Worm (Caenorhabditis elegans) whole organism, L2 larva: ENCODE measurements around the gene dod-24.

Source experiments
- F13H6.1 ChIP-seq: sonication (generic microtip); optimal IDR thresholded peaks from 2 replicates; lab custom pipeline; 2016; ENCODE audit warnings: missing genetic modification characterization, missing compliant biosample characterization
- R02D3.7 ChIP-seq: fragments of 150-350 bp; optimal IDR thresholded peaks from 2 replicates; lab custom pipeline; 2014; ENCODE audit warnings: missing biosample characterization, missing genetic modification characterization
- Y55F3AM.14 ChIP-seq: fragments of 200-800 bp; sonication (Bioruptor generic); optimal IDR thresholded peaks from 2 replicates; lab custom pipeline; 2018; ENCODE audit warnings: mild to moderate bottlenecking, missing genetic modification characterization, missing compliant biosample characterization
- alr-1 ChIP-seq: fragments of 150-350 bp; optimal IDR thresholded peaks from 2 replicates; lab custom pipeline; 2014; ENCODE audit warnings: missing biosample characterization, missing genetic modification characterization
- ama-1 ChIP-seq: fragments of 150-350 bp; optimal IDR thresholded peaks from 2 replicates; lab custom pipeline; 2018; ENCODE audit warnings: inconsistent platforms
- blmp-1 ChIP-seq: sonication (generic microtip); optimal IDR thresholded peaks from 2 replicates; lab custom pipeline; 2017; ENCODE audit warnings: missing genetic modification characterization, mild to moderate bottlenecking, missing compliant biosample characterization, antibody characterized with exemption, moderate library complexity; ENCODE audit not compliant: insufficient read depth
- ceh-82 ChIP-seq: fragments of 150-350 bp; optimal IDR thresholded peaks from 2 replicates; lab custom pipeline; 2014; ENCODE audit warnings: missing biosample characterization, missing genetic modification characterization
- elt-1 ChIP-seq: fragments of 150-350 bp; optimal IDR thresholded peaks from 2 replicates; lab custom pipeline; 2014; ENCODE audit warnings: missing biosample characterization, missing genetic modification characterization
- fos-1 ChIP-seq: fragments of 150-350 bp; optimal IDR thresholded peaks from 2 replicates; lab custom pipeline; 2014; ENCODE audit warnings: missing biosample characterization, missing genetic modification characterization
- gmeb-1 ChIP-seq: fragments of 150-350 bp; optimal IDR thresholded peaks from 2 replicates; lab custom pipeline; 2014; ENCODE audit warnings: missing biosample characterization, missing genetic modification characterization
- lin-13 ChIP-seq: fragments of 150-350 bp; optimal IDR thresholded peaks from 2 replicates; lab custom pipeline; 2014; ENCODE audit warnings: missing biosample characterization, missing genetic modification reagents, missing genetic modification characterization
- lin-39 ChIP-seq: fragments of 150-350 bp; optimal IDR thresholded peaks from 2 replicates; lab custom pipeline; 2014; ENCODE audit warnings: missing biosample characterization, missing genetic modification reagents, missing genetic modification characterization
- lsy-2 ChIP-seq, 2 experiments: fragments of 150-350 bp in 1 of 2; sonication (generic microtip) in 1 of 2; optimal IDR thresholded peaks; 2 replicates each; lab custom pipeline; 2014 to 2017; ENCODE audit warnings: missing biosample characterization in 2 of 2, missing genetic modification characterization in 2 of 2
- nhr-10 ChIP-seq: sonication (generic microtip); optimal IDR thresholded peaks from 2 replicates; lab custom pipeline; 2017; ENCODE audit warnings: missing biosample characterization, missing genetic modification characterization
- nhr-129 ChIP-seq: fragments of 150-350 bp; optimal IDR thresholded peaks from 2 replicates; lab custom pipeline; 2014; ENCODE audit warnings: missing biosample characterization, missing genetic modification characterization
- nhr-21 ChIP-seq: fragments of 150-350 bp; optimal IDR thresholded peaks from 2 replicates; lab custom pipeline; 2014; ENCODE audit warnings: missing biosample characterization, missing genetic modification characterization
- nhr-23 ChIP-seq: fragments of 150-350 bp; optimal IDR thresholded peaks from 2 replicates; lab custom pipeline; 2014; ENCODE audit warnings: missing biosample characterization, missing genetic modification reagents, missing genetic modification characterization
- nhr-6 ChIP-seq: fragments of 150-350 bp; optimal IDR thresholded peaks from 2 replicates; lab custom pipeline; 2014; ENCODE audit warnings: missing biosample characterization, missing genetic modification characterization
- sem-4 ChIP-seq: fragments of 150-350 bp; optimal IDR thresholded peaks from 2 replicates; lab custom pipeline; 2014; ENCODE audit warnings: missing biosample characterization, missing genetic modification reagents, missing genetic modification characterization
- skn-1 ChIP-seq: sonication (generic microtip); optimal IDR thresholded peaks from 2 replicates; lab custom pipeline; 2017; ENCODE audit warnings: missing biosample characterization, missing genetic modification characterization
- sma-9 ChIP-seq, 2 experiments: fragments of 150-350 bp in 1 of 2; sonication (generic microtip) in 1 of 2; optimal IDR thresholded peaks; 2 replicates each; lab custom pipeline; 2014 to 2016; ENCODE audit warnings: missing genetic modification characterization in 2 of 2, mild to moderate bottlenecking in 1 of 2, missing biosample characterization in 1 of 2, missing compliant biosample characterization in 1 of 2, missing genetic modification reagents in 1 of 2, moderate library complexity in 1 of 2
- snpc-4 ChIP-seq: fragments of 150-350 bp; optimal IDR thresholded peaks from 2 replicates; lab custom pipeline; 2014; ENCODE audit warnings: missing biosample characterization, missing genetic modification characterization
- unc-39 ChIP-seq: fragments of 150-350 bp; optimal IDR thresholded peaks from 2 replicates; lab custom pipeline; 2014; ENCODE audit warnings: missing biosample characterization, missing genetic modification characterization
- unc-55 ChIP-seq: fragments of 150-350 bp; sonication (generic microtip); optimal IDR thresholded peaks from 3 replicates; lab custom pipeline; 2014; ENCODE audit warnings: missing biosample characterization, missing genetic modification reagents, missing genetic modification characterization
- unc-62 ChIP-seq: fragments of 150-350 bp; optimal IDR thresholded peaks from 2 replicates; lab custom pipeline; 2014; ENCODE audit warnings: missing biosample characterization, missing genetic modification reagents, missing genetic modification characterization
- zag-1 ChIP-seq: fragments of 150-350 bp; optimal IDR thresholded peaks from 2 replicates; lab custom pipeline; 2014; ENCODE audit warnings: missing biosample characterization, missing genetic modification characterization
- ztf-4 ChIP-seq: fragments of 150-350 bp; optimal IDR thresholded peaks from 2 replicates; lab custom pipeline; 2014; ENCODE audit warnings: missing biosample characterization, missing genetic modification characterization

dod-24 gene

DNA sequence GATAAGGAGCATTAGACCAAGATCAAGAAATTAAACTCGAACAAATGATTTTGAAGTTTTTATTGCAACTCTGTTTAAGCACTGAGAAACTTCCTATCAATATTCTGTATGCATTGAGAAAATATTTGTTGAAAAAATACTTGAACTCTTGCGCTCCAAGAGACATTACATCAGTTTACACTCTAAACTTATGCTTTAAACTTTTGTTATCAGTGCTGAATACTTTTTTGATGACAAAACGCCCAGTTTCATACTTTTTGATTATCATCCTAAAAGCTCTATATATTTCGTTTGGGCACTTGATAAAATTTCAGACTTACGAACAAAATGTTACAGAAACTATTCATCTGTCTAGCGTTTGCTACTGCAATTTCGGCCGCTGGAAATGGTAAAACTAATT, 34.8 kb upstream of the dod-24 start, which contains the start of gene dod-17:
TSS of gene dod-17 (plus strand) at position 323 of the 400 bp plus-strand sequence.
- TF ChIP-seq fos-1 (tag; lab: Kevin White, UChicago) (peak; percentile 56), nhr-23 (tag; lab: Kevin White, UChicago) (no peak), snpc-4 (tag; lab: Kevin White, UChicago) (no peak), F13H6.1 (tag; lab: Kevin White, UChicago) (no peak)

- TF ChIP-seq sma-9 (GFP tag; optimal IDR thresholded peaks at IDR 0.05; lab: Kevin White, UChicago) = peak; percentile 10
- TF ChIP-seq sma-9 (tag; optimal IDR thresholded peaks at IDR 0.05; lab: Kevin White, UChicago) = no peak
- TF ChIP-seq elt-1 (tag; lab: Kevin White, UChicago) = no peak
- no peak for TF ChIP-seq F13H6.1 (tag; lab: Kevin White, UChicago)
- no peak for TF ChIP-seq unc-62 (GFP tag; lab: Kevin White, UChicago)
- TF ChIP-seq lin-39 (tag; lab: Kevin White, UChicago) = no peak
- peak; percentile 43 for TF ChIP-seq fos-1 (tag; lab: Kevin White, UChicago)
- TF ChIP-seq, all 48 proteins: peak for 2
These were observed 32.2 kb upstream of the dod-24 start, which contains the start of gene F55G11.4 for ce11 chrIV:12973336-12973735. TSS of gene F55G11.4 (plus strand) at chrIV:12973624.

- TF ChIP-seq F13H6.1 (tag; lab: Kevin White, UChicago) = no peak
- no peak for TF ChIP-seq R02D3.7
- TF ChIP-seq unc-39 (tag; lab: Kevin White, UChicago) = no peak
- TF ChIP-seq ama-1 = no peak
- no peak for TF ChIP-seq sem-4
- no peak for TF ChIP-seq ceh-82
- TF ChIP-seq lin-13 (GFP tag; lab: Kevin White, UChicago) = no peak
- TF ChIP-seq elt-1 (tag; lab: Kevin White, UChicago) = no peak
- no peak for TF ChIP-seq unc-55 (GFP tag; lab: Kevin White, UChicago)
- no peak for TF ChIP-seq sma-9 (GFP tag; optimal IDR thresholded peaks at IDR 0.05; lab: Kevin White, UChicago)
- TF ChIP-seq sma-9 (tag; optimal IDR thresholded peaks at IDR 0.05; lab: Kevin White, UChicago) = no peak
- TF ChIP-seq blmp-1 = no peak
- no peak for TF ChIP-seq nhr-6
- no peak for TF ChIP-seq fos-1 (tag; lab: Kevin White, UChicago)
- no peak for TF ChIP-seq nhr-129 (tag; lab: Kevin White, UChicago)
- no peak for TF ChIP-seq alr-1 (tag; lab: Kevin White, UChicago)
- no peak for TF ChIP-seq skn-1 (tag; lab: Kevin White, UChicago)
- TF ChIP-seq nhr-21 (tag; lab: Kevin White, UChicago) = no peak
- TF ChIP-seq nhr-10 = no peak
- no peak for TF ChIP-seq lsy-2 (tag; optimal IDR thresholded peaks at IDR 0.05; lab: Kevin White, UChicago)
- TF ChIP-seq, all 48 proteins: peak for 0
These were observed 31.6 kb upstream of the dod-24 start for ce11 chrIV:12972780-12973179.

DNA sequence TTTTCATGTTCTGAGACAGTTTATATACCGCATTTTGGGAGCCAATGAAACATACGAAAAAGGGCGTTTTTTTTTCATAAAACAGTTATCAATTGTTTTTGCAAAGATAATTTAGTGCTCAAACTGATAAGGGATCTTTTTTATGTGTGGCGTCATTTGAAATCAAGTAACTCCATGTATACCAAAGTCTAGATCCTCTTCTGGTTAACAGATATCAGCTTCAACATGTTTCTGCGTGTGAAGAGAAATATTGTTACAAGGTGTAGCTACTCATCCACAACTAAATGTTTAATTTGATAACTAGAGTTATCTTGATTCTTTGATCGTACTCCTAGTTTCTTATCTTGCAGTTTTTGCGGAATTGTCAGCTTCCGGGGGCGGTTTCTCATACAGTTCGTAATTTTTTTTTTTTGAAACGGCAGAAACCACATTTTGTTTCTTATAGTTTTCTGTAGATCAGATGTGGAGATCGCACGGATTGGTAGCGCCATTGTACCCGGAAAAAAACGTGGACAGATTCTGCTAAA, 30.9 kb upstream of the dod-24 start:
- TF ChIP-seq fos-1 (tag; lab: Kevin White, UChicago) = peak; percentile 41
- TF ChIP-seq elt-1 (tag; lab: Kevin White, UChicago) = no peak

ce11 chrIV:12969141-12969540, 28.0 kb upstream of the dod-24 start, which contains the start of gene F55G11.2:
TSS of gene F55G11.2 (minus strand) at chrIV:12969289.
- TF ChIP-seq alr-1 (tag; lab: Kevin White, UChicago) (no peak), fos-1 (tag; lab: Kevin White, UChicago) (peak; percentile 82), nhr-23 (tag; lab: Kevin White, UChicago) (no peak), skn-1 (tag; lab: Kevin White, UChicago) (peak; percentile 21), blmp-1 (no peak), ztf-4 (tag; lab: Kevin White, UChicago) (no peak), lsy-2 (tag; optimal IDR thresholded peaks at IDR 0.05; lab: Kevin White, UChicago) (no peak), nhr-129 (tag; lab: Kevin White, UChicago) (no peak), zag-1 (no peak), elt-1 (tag; lab: Kevin White, UChicago) (no peak), gmeb-1 (no peak), lin-13 (GFP tag; lab: Kevin White, UChicago) (no peak), ama-1 (no peak)

- TF ChIP-seq F13H6.1 (tag; lab: Kevin White, UChicago) = no peak
- TF ChIP-seq lin-39 (tag; lab: Kevin White, UChicago) = no peak
- no peak for TF ChIP-seq alr-1 (tag; lab: Kevin White, UChicago)
- TF ChIP-seq elt-1 (tag; lab: Kevin White, UChicago) = no peak
- TF ChIP-seq zag-1 = no peak
- no peak for TF ChIP-seq Y55F3AM.14 (GFP tag; lab: Kevin White, UChicago)
- TF ChIP-seq nhr-21 (tag; lab: Kevin White, UChicago) = no peak
- TF ChIP-seq ceh-82 = no peak
These were observed 26.1 kb upstream of the dod-24 start for ce11 chrIV:12967303-12967702.
